Worm (Caenorhabditis elegans): Measurements from ENCODE around the gene sri-50.
"Not testable (repeated sequence)": the region's sequence is repeated elsewhere in the genome, so short reads cannot be mapped to it uniquely, and the experiment has no call there.

The sri-50 gene

DNA sequence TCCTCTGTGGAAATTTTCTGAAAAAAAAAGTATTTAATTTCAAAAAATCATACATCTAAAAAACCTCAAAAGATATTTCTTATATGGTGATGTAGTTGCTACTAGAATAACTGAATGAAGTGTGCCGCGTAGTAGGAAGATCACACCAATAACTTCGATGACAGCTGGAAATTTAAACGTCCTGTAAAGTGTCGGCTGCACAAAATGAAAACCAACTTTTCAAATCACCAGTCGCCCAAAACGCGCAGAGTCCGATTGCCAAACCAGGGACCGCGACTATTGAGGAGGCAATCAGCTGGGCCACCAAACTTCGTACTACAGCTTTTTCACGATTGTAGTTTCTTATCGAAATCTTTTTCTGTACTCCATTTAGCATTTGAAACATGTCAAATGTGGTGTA lies 2.3 kb upstream of the sri-50 start, which contains the start of gene sri-48:
sri-48 (minus strand) TSS at position 101 of the 400 bp plus-strand sequence.
- not testable (repeated sequence) for TF ChIP-seq ref-2, che-1, pax-1 (tag; optimal IDR thresholded peaks at IDR 0.05)

DNA sequence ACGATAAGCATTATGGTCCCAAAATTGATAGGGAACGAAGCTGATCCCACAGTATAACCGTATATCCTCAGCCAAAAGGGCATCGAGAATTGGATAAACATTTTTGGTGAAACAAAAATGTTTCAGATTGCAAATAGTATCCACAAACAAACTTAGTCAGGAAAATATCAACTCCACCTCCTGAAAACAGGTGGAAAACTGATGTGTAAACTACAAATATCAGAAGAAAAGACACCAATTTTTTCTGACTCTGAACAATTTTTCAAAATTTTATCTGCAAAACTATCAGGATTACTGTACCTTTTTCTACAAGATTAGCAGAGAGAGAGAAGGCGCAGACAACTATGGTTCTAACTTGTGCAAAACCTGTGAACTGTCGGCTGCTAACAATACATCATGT lies 996 bp upstream of the sri-50 start, which contains the start of gene sri-53:
sri-53 (minus strand) TSS at position 101 of the 400 bp plus-strand sequence.
- TF ChIP-seq ets-4 (tag; optimal IDR thresholded peaks at IDR 0.05) (no peak), ceh-31 (tag; optimal IDR thresholded peaks at IDR 0.05) (no peak), ceh-14 (tag; optimal IDR thresholded peaks at IDR 0.05) (no peak), nhr-11 (tag; optimal IDR thresholded peaks at IDR 0.05) (no peak), ahr-1 (tag; optimal IDR thresholded peaks at IDR 0.05) (no peak), ceh-48 (tag; optimal IDR thresholded peaks at IDR 0.05) (no peak), elt-4 (tag; optimal IDR thresholded peaks at IDR 0.05) (no peak), tbx-2 (tag; optimal IDR thresholded peaks at IDR 0.05) (no peak), hlh-8 (tag; optimal IDR thresholded peaks at IDR 0.05) (no peak), fkh-6 (tag; optimal IDR thresholded peaks at IDR 0.05) (no peak), ceh-2 (tag; optimal IDR thresholded peaks at IDR 0.05) (no peak), pha-2 (tag; optimal IDR thresholded peaks at IDR 0.05) (no peak), nfya-1 (tag; optimal IDR thresholded peaks at IDR 0.05) (no peak), sdc-2 (tag; optimal IDR thresholded peaks at IDR 0.05) (no peak), K02D7.2 (tag; optimal IDR thresholded peaks at IDR 0.05) (no peak), ceh-24 (tag; optimal IDR thresholded peaks at IDR 0.05) (no peak), ztf-16 (tag; optimal IDR thresholded peaks at IDR 0.05) (no peak), dmd-4 (tag; optimal IDR thresholded peaks at IDR 0.05; ENCODE audit: borderline replicate concordance) (no peak), ceh-34 (tag; optimal IDR thresholded peaks at IDR 0.05) (no peak)

DNA sequence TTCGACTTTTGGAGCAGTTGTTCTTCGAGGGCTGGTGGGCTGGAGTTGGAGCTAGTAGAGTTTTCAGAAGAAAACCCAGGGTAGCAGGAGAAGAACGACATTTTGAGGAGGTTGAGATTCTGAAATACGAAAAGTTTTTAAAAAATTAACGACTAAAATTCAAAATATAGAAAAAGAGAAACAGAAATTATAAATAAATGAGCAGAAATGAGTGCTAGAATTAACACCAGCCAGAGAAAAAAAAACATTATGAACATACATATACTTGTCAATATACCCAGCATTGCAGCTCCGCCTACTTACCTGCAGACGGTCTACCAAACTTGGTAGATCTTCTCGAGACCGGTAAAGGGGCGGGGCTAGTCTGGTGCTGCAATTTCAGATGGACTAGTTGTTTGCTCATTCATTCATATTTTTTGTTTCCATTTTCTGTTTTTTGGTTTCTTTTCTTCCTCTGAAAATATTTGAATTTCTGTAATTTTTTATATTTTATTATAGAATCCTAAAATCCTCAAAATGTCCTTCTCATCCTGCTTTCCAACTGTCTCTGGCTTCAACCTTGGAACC lies 3.0 kb downstream of the sri-50 start, which contains the start of the genes ZC239.20 and ZC239.21:
ZC239.20 (minus strand) TSS at position 101 of the 567 bp plus-strand sequence.
ZC239.21 (plus strand) TSS at position 517 of the 567 bp plus-strand sequence.
- TF ChIP-seq ceh-30 (tag; optimal IDR thresholded peaks at IDR 0.05) (no peak), tbx-2 (tag; optimal IDR thresholded peaks at IDR 0.05) (no peak), ceh-34 (tag; optimal IDR thresholded peaks at IDR 0.05) (no peak), K02D7.2 (tag; optimal IDR thresholded peaks at IDR 0.05) (no peak), hlh-6 (tag; optimal IDR thresholded peaks at IDR 0.05) (no peak), ceh-14 (tag; optimal IDR thresholded peaks at IDR 0.05) (no peak), che-1 (tag; optimal IDR thresholded peaks at IDR 0.05) (no peak), sox-2 (GFP tag; IDR thresholded peaks at IDR 0.05) (no peak), ceh-31 (tag; optimal IDR thresholded peaks at IDR 0.05) (no peak), ttx-3 (tag; optimal IDR thresholded peaks at IDR 0.05) (no peak), hlh-15 (tag; optimal IDR thresholded peaks at IDR 0.05) (no peak), ceh-2 (tag; optimal IDR thresholded peaks at IDR 0.05) (no peak), fax-1 (tag; optimal IDR thresholded peaks at IDR 0.05) (no peak)

- no peak for TF ChIP-seq ahr-1 (tag; optimal IDR thresholded peaks at IDR 0.05)
- TF ChIP-seq pat-9 (tag; optimal IDR thresholded peaks at IDR 0.05): no peak
- no peak for TF ChIP-seq sox-4 (tag; optimal IDR thresholded peaks at IDR 0.05)
- no peak for TF ChIP-seq ceh-19 (GFP tag; optimal IDR thresholded peaks at IDR 0.05)
- TF ChIP-seq rnt-1 (tag; optimal IDR thresholded peaks at IDR 0.05): no peak
- no peak for TF ChIP-seq npax-4 (tag; optimal IDR thresholded peaks at IDR 0.05)
- TF ChIP-seq ceh-18 (tag; optimal IDR thresholded peaks at IDR 0.05): no peak
- TF ChIP-seq hlh-15 (tag; optimal IDR thresholded peaks at IDR 0.05): no peak
- TF ChIP-seq eyg-1 (tag; optimal IDR thresholded peaks at IDR 0.05): no peak
- no peak for TF ChIP-seq ttx-3 (tag; optimal IDR thresholded peaks at IDR 0.05)
- no peak for TF ChIP-seq ceh-48 (tag; optimal IDR thresholded peaks at IDR 0.05)
- TF ChIP-seq pha-2 (tag; optimal IDR thresholded peaks at IDR 0.05): no peak
- no peak for TF ChIP-seq K09A11.1 (tag; optimal IDR thresholded peaks at IDR 0.05; ENCODE audit: insufficient read depth)
- no peak for TF ChIP-seq ceh-22 (tag; optimal IDR thresholded peaks at IDR 0.05)
- no peak for TF ChIP-seq C38D4.7 (GFP tag; optimal IDR thresholded peaks at IDR 0.05)
- TF ChIP-seq unc-86 (tag; optimal IDR thresholded peaks at IDR 0.05): no peak
- TF ChIP-seq ceh-24 (tag; optimal IDR thresholded peaks at IDR 0.05): no peak
- no peak for TF ChIP-seq elt-4 (tag; optimal IDR thresholded peaks at IDR 0.05)
- no peak for TF ChIP-seq fkh-10 (GFP tag; optimal IDR thresholded peaks at IDR 0.05)
Observed at ce11 chrII:3208679-3209078, 5.2 kb downstream of the sri-50 start, which contains the start of gene sdz-35. Gene sdz-35, minus strand, starts transcription at chrII:3208779.

Data from whole organism, late embryonic.